Worm (Caenorhabditis elegans) whole organism, early embryonic: ENCODE measurements around the gene nhr-119.
"Not testable (repeated sequence)": the region's sequence is repeated elsewhere in the genome, so short reads cannot be mapped to it uniquely, and the experiment has no call there.

ENCODE experiments used
- B0310.2 ChIP-seq: sonication (generic microtip); optimal IDR thresholded peaks from 2 replicates; lab custom pipeline; 2016; ENCODE audit warnings: mild to moderate bottlenecking, missing genetic modification characterization, missing compliant biosample characterization
- ama-1 ChIP-seq: fragments of 150-350 bp; optimal IDR thresholded peaks from 2 replicates; lab custom pipeline; 2014
- ets-7 ChIP-seq: sonication (generic microtip); optimal IDR thresholded peaks from 2 replicates; lab custom pipeline; 2016; ENCODE audit warnings: missing genotype, missing genetic modification characterization, missing compliant biosample characterization
- hnd-1 ChIP-seq: sonication (generic microtip); optimal IDR thresholded peaks from 2 replicates; lab custom pipeline; 2016; ENCODE audit warnings: missing genetic modification characterization, missing compliant biosample characterization
- pes-1 ChIP-seq: fragments of 200-800 bp; sonication (Bioruptor generic); IDR thresholded peaks from 2 replicates; pipeline ENCODE4 v1.3.6; 2022; ENCODE audit warnings: missing genetic modification reagents, missing genetic modification characterization, missing compliant biosample characterization
- sea-1 ChIP-seq: fragments of 200-800 bp; sonication (Bioruptor generic); conservative IDR thresholded peaks from 2 replicates; pipeline ENCODE4 v1.3.6; 2022; ENCODE audit warnings: missing genetic modification characterization, missing compliant biosample characterization

DNA sequence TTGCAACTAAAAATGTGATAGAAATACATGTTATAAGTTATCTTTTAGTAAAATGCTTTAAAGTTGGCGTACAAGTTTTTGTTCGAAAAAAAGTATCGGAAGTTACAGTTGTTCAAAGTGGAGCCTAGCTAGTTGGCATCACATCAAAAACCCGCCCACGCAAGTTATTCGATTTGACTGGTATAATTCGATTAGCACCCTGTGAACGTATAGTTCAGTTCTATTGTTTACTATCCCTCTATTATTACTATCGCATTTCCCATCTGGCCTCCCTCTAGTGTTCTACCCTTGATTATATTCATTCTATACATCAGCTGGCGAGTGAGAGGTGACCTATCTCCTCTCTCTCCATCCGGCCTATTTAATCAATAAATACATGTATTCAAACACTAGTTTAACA is 38.6 kb upstream of the nhr-119 start, which contains the start of gene Y110A2AL.4:
- TF ChIP-seq hnd-1; ama-1 (lab: Kevin White, UChicago); ets-7; sea-1 (GFP tag; lab: Robert Waterston, UW); B0310.2 (tag; lab: Kevin White, UChicago); pes-1 (GFP tag; lab: Robert Waterston, UW): not testable (repeated sequence)
